Fruit fly (Drosophila melanogaster) whole organism, embryonic: ENCODE results near the gene BHD.

Source experiments
- ATbp ChIP-seq: fragments of 200-800 bp; sonication (Bioruptor generic); optimal IDR thresholded peaks from 2 replicates; lab custom pipeline; 2017; ENCODE audit warnings: missing biosample characterization, mild to moderate bottlenecking, missing genetic modification characterization, missing genetic modification reagents
- CG10321 ChIP-seq: fragments of 200-800 bp; sonication (Bioruptor generic); IDR thresholded peaks from 2 replicates; pipeline ENCODE4 v1.3.6; 2022; ENCODE audit warnings: missing biosample characterization, missing genetic modification characterization
- CG10565 ChIP-seq: fragments of 200-800 bp; sonication (Bioruptor generic); optimal IDR thresholded peaks from 3 replicates; lab custom pipeline; 2016; ENCODE audit warnings: missing biosample characterization, mild to moderate bottlenecking, missing genetic modification characterization
- CG10654 ChIP-seq: fragments of 200-800 bp; sonication (Bioruptor generic); optimal IDR thresholded peaks from 2 replicates; lab custom pipeline; 2016; ENCODE audit warnings: missing biosample characterization, missing genetic modification characterization
- CG11696 ChIP-seq: fragments of 200-800 bp; sonication (Bioruptor generic); IDR thresholded peaks from 2 replicates; pipeline ENCODE4 v1.3.6; 2022; ENCODE audit warnings: missing biosample characterization, missing genetic modification characterization
- CG11723 ChIP-seq: fragments of 200-800 bp; sonication (Bioruptor generic); optimal IDR thresholded peaks from 2 replicates; lab custom pipeline; 2017; ENCODE audit warnings: missing biosample characterization, mild to moderate bottlenecking, missing genetic modification characterization
- CG14441 ChIP-seq: fragments of 200-800 bp; sonication (Bioruptor generic); IDR thresholded peaks from 2 replicates; pipeline ENCODE4 v1.3.6; 2022; ENCODE audit warnings: missing biosample characterization, missing genetic modification characterization
- CG1647 ChIP-seq: fragments of 200-800 bp; sonication (Bioruptor generic); optimal IDR thresholded peaks from 3 replicates; lab custom pipeline; 2016; ENCODE audit warnings: missing biosample characterization, missing genetic modification characterization
- CG16863 ChIP-seq: fragments of 200-800 bp; sonication (Bioruptor generic); optimal IDR thresholded peaks from 3 replicates; lab custom pipeline; 2016; ENCODE audit warnings: missing biosample characterization, missing genetic modification characterization
- CG17829 ChIP-seq: fragments of 200-800 bp; optimal IDR thresholded peaks from 2 replicates; lab custom pipeline; 2019; ENCODE audit warnings: missing biosample characterization, mild to moderate bottlenecking, missing genetic modification characterization, moderate library complexity
- CG1792 ChIP-seq: fragments of 200-800 bp; sonication (Bioruptor generic); optimal IDR thresholded peaks from 2 replicates; lab custom pipeline; 2016; ENCODE audit warnings: missing biosample characterization, missing genetic modification characterization
- CG18476 ChIP-seq: fragments of 200-800 bp; sonication (Bioruptor generic); optimal IDR thresholded peaks from 2 replicates; lab custom pipeline; 2016; ENCODE audit warnings: missing biosample characterization, mild to moderate bottlenecking, missing genetic modification characterization
- CG2120 ChIP-seq: fragments of 200-800 bp; sonication (Bioruptor generic); optimal IDR thresholded peaks from 3 replicates; lab custom pipeline; 2016; ENCODE audit warnings: missing biosample characterization, missing genetic modification characterization
- CG32772 ChIP-seq: fragments of 200-800 bp; sonication (Bioruptor generic); IDR thresholded peaks from 2 replicates; pipeline ENCODE4 v1.3.6; 2022; ENCODE audit warnings: missing biosample characterization, missing genetic modification characterization
- CG33213 ChIP-seq: fragments of 200-800 bp; sonication (Bioruptor generic); optimal IDR thresholded peaks from 3 replicates; lab custom pipeline; 2016; ENCODE audit warnings: missing biosample characterization, missing genetic modification characterization
- CG34376 ChIP-seq: fragments of 200-800 bp; sonication (Bioruptor generic); optimal IDR thresholded peaks from 2 replicates; lab custom pipeline; 2018; ENCODE audit warnings: missing biosample characterization, mild to moderate bottlenecking, missing genetic modification characterization
- CG34422 ChIP-seq: fragments of 200-800 bp; sonication (Bioruptor generic); IDR thresholded peaks from 3 replicates; pipeline ENCODE4 v1.3.6; 2022; ENCODE audit warnings: missing biosample characterization, missing genetic modification characterization
- CG3847 ChIP-seq: fragments of 200-800 bp; sonication (Bioruptor generic); IDR thresholded peaks from 2 replicates; pipeline ENCODE4 v1.3.6; 2022; ENCODE audit warnings: missing biosample characterization, missing genetic modification characterization
- CG6791 ChIP-seq: fragments of 200-800 bp; sonication (Bioruptor generic); IDR thresholded peaks from 3 replicates; pipeline ENCODE4 v1.3.6; 2022; ENCODE audit warnings: missing biosample characterization, missing genetic modification characterization; ENCODE audit not compliant: partially characterized antibody
- CG7839 ChIP-seq: fragments of 200-800 bp; sonication (Bioruptor generic); optimal IDR thresholded peaks from 3 replicates; lab custom pipeline; 2018; ENCODE audit warnings: missing biosample characterization, mild to moderate bottlenecking, missing genetic modification characterization, moderate library complexity
- CG7987 ChIP-seq: fragments of 200-800 bp; sonication (Bioruptor generic); optimal IDR thresholded peaks from 2 replicates; lab custom pipeline; 2018; ENCODE audit warnings: missing biosample characterization, mild to moderate bottlenecking, missing genetic modification characterization, moderate library complexity
- CG8359 ChIP-seq: fragments of 200-800 bp; sonication (Bioruptor generic); optimal IDR thresholded peaks from 2 replicates; lab custom pipeline; 2017; ENCODE audit warnings: missing biosample characterization, mild to moderate bottlenecking, missing genetic modification characterization, borderline replicate concordance
- CG8924 ChIP-seq: fragments of 200-800 bp; optimal IDR thresholded peaks from 3 replicates; lab custom pipeline; 2019; ENCODE audit warnings: missing biosample characterization, mild to moderate bottlenecking, missing genetic modification characterization, moderate library complexity
- CG9817 ChIP-seq: fragments of 200-800 bp; sonication (Bioruptor generic); optimal IDR thresholded peaks from 2 replicates; lab custom pipeline; 2018; ENCODE audit warnings: missing biosample characterization, mild to moderate bottlenecking, missing genetic modification characterization, moderate library complexity
- CkIIα-i1 ChIP-seq: fragments of 200-800 bp; sonication (Bioruptor generic); IDR thresholded peaks from 2 replicates; pipeline ENCODE4 v1.3.6; 2022; ENCODE audit warnings: missing biosample characterization, missing genetic modification characterization
- CrebB ChIP-seq: fragments of 200-800 bp; sonication (Bioruptor generic); optimal IDR thresholded peaks from 3 replicates; lab custom pipeline; 2018; ENCODE audit warnings: missing biosample characterization, mild to moderate bottlenecking, missing genetic modification characterization
- Dbx ChIP-seq: fragments of 200-800 bp; sonication (Bioruptor generic); IDR thresholded peaks from 3 replicates; pipeline ENCODE4 v1.3.6; 2022; ENCODE audit warnings: missing biosample characterization, missing genetic modification characterization
- Drgx ChIP-seq: fragments of 200-800 bp; sonication (Bioruptor generic); IDR thresholded peaks from 2 replicates; pipeline ENCODE4 v1.3.6; 2022; ENCODE audit warnings: missing biosample characterization, missing genetic modification characterization
- E2f2 ChIP-seq: fragments of 200-800 bp; sonication (Bioruptor generic); IDR thresholded peaks from 2 replicates; pipeline ENCODE4 v1.3.6; 2022; ENCODE audit warnings: missing biosample characterization, missing genetic modification characterization
- HLHmδ ChIP-seq: fragments of 200-800 bp; sonication (Bioruptor generic); optimal IDR thresholded peaks from 2 replicates; lab custom pipeline; 2018; ENCODE audit warnings: missing biosample characterization, mild to moderate bottlenecking, missing genetic modification characterization, moderate library complexity
- Hey ChIP-seq: fragments of 200-800 bp; sonication (Bioruptor generic); optimal IDR thresholded peaks from 3 replicates; lab custom pipeline; 2018; ENCODE audit warnings: missing biosample characterization, mild to moderate bottlenecking, missing genetic modification characterization
- Hr78 ChIP-seq, 2 experiments: fragments of 200-800 bp in 1 of 2; fragments of >200 bp in 1 of 2; sonication (Bioruptor generic) in 1 of 2; optimal IDR thresholded peaks; 2 replicates each; lab custom pipeline; 2017 to 2019; ENCODE audit warnings: missing biosample characterization in 2 of 2, missing genetic modification characterization in 2 of 2, mild to moderate bottlenecking in 1 of 2, moderate library complexity in 1 of 2
- Nf-YC ChIP-seq: fragments of 200-800 bp; optimal IDR thresholded peaks from 3 replicates; lab custom pipeline; 2019; ENCODE audit warnings: missing biosample characterization, mild to moderate bottlenecking, missing genetic modification characterization, moderate library complexity
- PHDP ChIP-seq: fragments of 200-800 bp; sonication (Bioruptor generic); optimal IDR thresholded peaks from 3 replicates; lab custom pipeline; 2018; ENCODE audit warnings: missing biosample characterization, mild to moderate bottlenecking, missing genetic modification characterization, moderate library complexity
- Ravus ChIP-seq: fragments of 200-800 bp; sonication (Bioruptor generic); IDR thresholded peaks from 2 replicates; pipeline ENCODE4 v1.3.6; 2022; ENCODE audit warnings: missing biosample characterization, missing genetic modification characterization
- bab2 ChIP-seq: fragments of 200-800 bp; sonication (Bioruptor generic); optimal IDR thresholded peaks from 2 replicates; lab custom pipeline; 2016; ENCODE audit warnings: missing biosample characterization, missing genetic modification characterization
- cato ChIP-seq: fragments of 200-800 bp; sonication (Bioruptor generic); optimal IDR thresholded peaks from 2 replicates; lab custom pipeline; 2016; ENCODE audit warnings: missing biosample characterization, missing genetic modification characterization, borderline replicate concordance
- caup ChIP-seq: fragments of 200-800 bp; sonication (Bioruptor generic); optimal IDR thresholded peaks from 3 replicates; lab custom pipeline; 2017; ENCODE audit warnings: missing biosample characterization, mild to moderate bottlenecking, missing genetic modification characterization, moderate library complexity; ENCODE audit not compliant: severe bottlenecking
- croc ChIP-seq: fragments of 200-800 bp; sonication (Bioruptor generic); conservative IDR thresholded peaks from 3 replicates; pipeline ENCODE4 v1.3.6; 2022; ENCODE audit warnings: missing biosample characterization, missing genetic modification characterization
- ftz-f1 ChIP-seq: fragments of 200-800 bp; sonication (Bioruptor generic); optimal IDR thresholded peaks from 2 replicates; lab custom pipeline; 2016; ENCODE audit warnings: missing biosample characterization, missing genetic modification characterization
- gcm2 ChIP-seq: fragments of 200-800 bp; sonication (Bioruptor generic); optimal IDR thresholded peaks from 2 replicates; lab custom pipeline; 2016; ENCODE audit warnings: missing biosample characterization, missing genetic modification characterization
- grn ChIP-seq: fragments of 200-800 bp; sonication (Bioruptor generic); optimal IDR thresholded peaks from 3 replicates; lab custom pipeline; 2017; ENCODE audit warnings: missing biosample characterization, missing genetic modification characterization
- ham ChIP-seq: fragments of 200-800 bp; sonication (Bioruptor generic); IDR thresholded peaks from 2 replicates; pipeline ENCODE4 v1.3.6; 2022; ENCODE audit warnings: missing biosample characterization, missing genetic modification characterization
- kah ChIP-seq: fragments of 200-800 bp; sonication (Bioruptor generic); optimal IDR thresholded peaks from 2 replicates; lab custom pipeline; 2018; ENCODE audit warnings: missing biosample characterization, mild to moderate bottlenecking, missing genetic modification characterization
- mam ChIP-seq: fragments of 200-800 bp; sonication (Bioruptor generic); optimal IDR thresholded peaks from 3 replicates; lab custom pipeline; 2016; ENCODE audit warnings: missing biosample characterization, missing genetic modification characterization
- ranshi ChIP-seq: fragments of 200-800 bp; sonication (Bioruptor generic); IDR thresholded peaks from 2 replicates; pipeline ENCODE4 v1.3.6; 2022; ENCODE audit warnings: missing biosample characterization, missing genetic modification characterization
- sna ChIP-seq: fragments of 200-800 bp; sonication (Bioruptor generic); IDR thresholded peaks from 2 replicates; pipeline ENCODE4 v1.3.6; 2022; ENCODE audit warnings: missing biosample characterization, missing genetic modification characterization; ENCODE audit not compliant: partially characterized antibody
- stwl ChIP-seq: fragments of 200-800 bp; sonication (Bioruptor generic); optimal IDR thresholded peaks from 3 replicates; lab custom pipeline; 2018; ENCODE audit warnings: missing biosample characterization, mild to moderate bottlenecking, missing genetic modification characterization, moderate library complexity
- zen ChIP-seq: fragments of 200-800 bp; sonication (Bioruptor generic); optimal IDR thresholded peaks from 3 replicates; lab custom pipeline; 2018; ENCODE audit warnings: missing biosample characterization, mild to moderate bottlenecking, missing genetic modification characterization, moderate library complexity

Gene BHD

dm6 chr3L:7241217-7241859, 3.0 kb downstream of the BHD start, which contains the start of the genes RpL18 and Neos (continued):
- TF ChIP-seq cato (GFP tag; lab: Kevin White, UChicago) (peak; percentile 36), CG11723 (GFP tag; lab: Kevin White, UChicago) (peak; percentile 41), CG10565 (no peak), CG18476 (peak; percentile 78), CG10654 (GFP tag; lab: Kevin White, UChicago) (peak; percentile 40), CG1792 (peak; percentile 31), CG32772 (GFP tag; lab: Robert Waterston, UW) (no peak), CG9817 (tag; lab: Kevin White, UChicago) (peak; percentile 66), kah (GFP tag; lab: Kevin White, UChicago) (peak; percentile 61), CG34376 (peak; percentile 89), CG11696 (GFP tag; lab: Robert Waterston, UW) (peak; percentile 10), CG1647 (GFP tag; lab: Kevin White, UChicago) (peak; percentile 23), CG16863 (GFP tag; lab: Kevin White, UChicago) (peak; percentile 55), CG6791 (GFP tag; lab: Robert Waterston, UW) (no peak), CrebB (peak; percentile 73), Nf-YC (tag; lab: Kevin White, UChicago) (peak; percentile 62), CG3847 (GFP tag; lab: Robert Waterston, UW) (peak; percentile 45; the same call in 1 of the 2 replicates), caup (peak; percentile 90), CG33213 (peak; percentile 77), gcm2 (peak; percentile 66), CG7839 (peak; percentile 55), ham (GFP tag; lab: Robert Waterston, UW) (no peak), ftz-f1 (no peak), Dbx (peak; percentile 67), CG8359 (GFP tag; lab: Kevin White, UChicago) (no peak), sna (GFP tag; lab: Robert Waterston, UW) (no peak), zen (peak; percentile 63), Hr78 (GFP tag; optimal IDR thresholded peaks at IDR 0.05; lab: Kevin White, UChicago) (no peak), Ravus (GFP tag; lab: Robert Waterston, UW) (no peak), Hey (tag; lab: Kevin White, UChicago) (peak; percentile 63), CG14441 (GFP tag; lab: Robert Waterston, UW) (peak; percentile 59), HLHmδ (GFP tag; lab: Kevin White, UChicago) (peak; percentile 72), CG2120 (GFP tag; lab: Kevin White, UChicago) (peak; percentile 82), CG7987 (peak; percentile 91), CG17829 (tag; lab: Kevin White, UChicago) (peak; percentile 49), CG8924 (tag; lab: Kevin White, UChicago) (peak; percentile 78), CkIIα-i1 (GFP tag; lab: Robert Waterston, UW) (no peak), mam (GFP tag; lab: Kevin White, UChicago) (peak; percentile 39), stwl (tag; lab: Kevin White, UChicago) (peak; percentile 81), croc (GFP tag; lab: Robert Waterston, UW) (no peak), grn (GFP tag; lab: Kevin White, UChicago) (no peak), E2f2 (GFP tag; lab: Robert Waterston, UW) (peak; percentile 49), ATbp (peak; percentile 61), CG34422 (GFP tag; lab: Robert Waterston, UW) (peak; percentile 54; the same call in 1 of the 3 replicates), bab2 (peak; percentile 54), CG10321 (GFP tag; lab: Robert Waterston, UW) (0 out of 2 replicates have a peak, but pooled peaks have one; percentile 30), PHDP (peak; percentile 73), Drgx (GFP tag; lab: Robert Waterston, UW) (no peak; the same call in 1 of the 2 replicates), ranshi (peak; percentile 57)
